Fruit fly (Drosophila melanogaster) whole organism, embryonic: Measurements from ENCODE around the gene sni.

Source experiments
- Atf6 ChIP-seq: fragments of 200-800 bp; sonication (Bioruptor generic); IDR thresholded peaks from 2 replicates; pipeline ENCODE4 v1.3.6; 2022; ENCODE audit warnings: missing biosample characterization, missing genetic modification characterization
- Bdp1 ChIP-seq: fragments of 200-800 bp; sonication (Bioruptor generic); optimal IDR thresholded peaks from 3 replicates; lab custom pipeline; 2016; ENCODE audit warnings: missing biosample characterization, missing genetic modification characterization
- Bgb ChIP-seq: fragments of 200-800 bp; sonication (Bioruptor generic); IDR thresholded peaks from 2 replicates; pipeline ENCODE4 v1.3.6; 2022; ENCODE audit warnings: missing biosample characterization, missing genetic modification characterization; ENCODE audit not compliant: partially characterized antibody
- CG10959 ChIP-seq: fragments of 200-800 bp; sonication (Bioruptor generic); IDR thresholded peaks from 2 replicates; pipeline ENCODE4 v1.3.6; 2022; ENCODE audit warnings: missing biosample characterization, missing genetic modification characterization
- CG11560 ChIP-seq: fragments of 200-800 bp; sonication (Bioruptor generic); IDR thresholded peaks from 3 replicates; pipeline ENCODE4 v1.3.6; 2022; ENCODE audit warnings: missing biosample characterization, missing genetic modification characterization
- CG11696 ChIP-seq: fragments of 200-800 bp; sonication (Bioruptor generic); IDR thresholded peaks from 2 replicates; pipeline ENCODE4 v1.3.6; 2022; ENCODE audit warnings: missing biosample characterization, missing genetic modification characterization
- CG12155 ChIP-seq: fragments of 200-800 bp; sonication (Bioruptor generic); optimal IDR thresholded peaks from 3 replicates; lab custom pipeline; 2016; ENCODE audit warnings: missing biosample characterization, missing genetic modification characterization
- CG13624 ChIP-seq: fragments of 200-800 bp; sonication (Bioruptor generic); optimal IDR thresholded peaks from 2 replicates; lab custom pipeline; 2016; ENCODE audit warnings: missing biosample characterization, missing genetic modification characterization
- CG14441 ChIP-seq: fragments of 200-800 bp; sonication (Bioruptor generic); IDR thresholded peaks from 2 replicates; pipeline ENCODE4 v1.3.6; 2022; ENCODE audit warnings: missing biosample characterization, missing genetic modification characterization
- CG14667 ChIP-seq: fragments of 200-800 bp; sonication (Bioruptor generic); IDR thresholded peaks from 2 replicates; pipeline ENCODE4 v1.3.6; 2022; ENCODE audit warnings: missing biosample characterization, missing genetic modification characterization
- CG1602 ChIP-seq: fragments of 200-800 bp; sonication (Bioruptor generic); optimal IDR thresholded peaks from 3 replicates; lab custom pipeline; 2016; ENCODE audit warnings: missing biosample characterization, missing genetic modification characterization
- CG17912 ChIP-seq: fragments of 200-800 bp; sonication (Bioruptor generic); optimal IDR thresholded peaks from 2 replicates; lab custom pipeline; 2018; ENCODE audit warnings: missing biosample characterization, mild to moderate bottlenecking, missing genetic modification characterization
- CG2129 ChIP-seq: fragments of 200-800 bp; sonication (Bioruptor generic); IDR thresholded peaks from 2 replicates; pipeline ENCODE4 v1.3.6; 2022; ENCODE audit warnings: missing biosample characterization, missing genetic modification characterization; ENCODE audit not compliant: partially characterized antibody
- CG2875 ChIP-seq: fragments of 200-800 bp; sonication (Bioruptor generic); optimal IDR thresholded peaks from 2 replicates; lab custom pipeline; 2017; ENCODE audit warnings: missing biosample characterization, mild to moderate bottlenecking, missing genetic modification characterization, missing genetic modification reagents
- CG30403 ChIP-seq: fragments of 200-800 bp; sonication (Bioruptor generic); optimal IDR thresholded peaks from 3 replicates; lab custom pipeline; 2016; ENCODE audit warnings: missing biosample characterization, missing genetic modification characterization
- CG30431 ChIP-seq: fragments of 200-800 bp; sonication (Bioruptor generic); optimal IDR thresholded peaks from 2 replicates; lab custom pipeline; 2017; ENCODE audit warnings: missing biosample characterization, missing genetic modification characterization
- CG3995 ChIP-seq: fragments of 200-800 bp; sonication (Bioruptor generic); optimal IDR thresholded peaks from 3 replicates; lab custom pipeline; 2016; ENCODE audit warnings: missing biosample characterization, missing genetic modification characterization
- CG5180 ChIP-seq: fragments of 200-800 bp; sonication (Bioruptor generic); optimal IDR thresholded peaks from 3 replicates; lab custom pipeline; 2017; ENCODE audit warnings: missing biosample characterization, missing genetic modification characterization, mild to moderate bottlenecking, moderate library complexity, missing genetic modification reagents
- CG5245 ChIP-seq: fragments of 200-800 bp; sonication (Bioruptor generic); optimal IDR thresholded peaks from 3 replicates; lab custom pipeline; 2016; ENCODE audit warnings: missing biosample characterization, missing genetic modification characterization
- CG6175 ChIP-seq: fragments of 200-800 bp; sonication (Bioruptor generic); IDR thresholded peaks from 3 replicates; pipeline ENCODE4 v1.3.6; 2022; ENCODE audit warnings: missing biosample characterization, missing genetic modification characterization
- CG6683 ChIP-seq: fragments of 200-800 bp; sonication (Bioruptor generic); optimal IDR thresholded peaks from 2 replicates; lab custom pipeline; 2017; ENCODE audit warnings: missing biosample characterization, mild to moderate bottlenecking, missing genetic modification characterization, missing genetic modification reagents
- CG7928 ChIP-seq: fragments of 200-800 bp; sonication (Bioruptor generic); optimal IDR thresholded peaks from 2 replicates; lab custom pipeline; 2017; ENCODE audit warnings: missing biosample characterization, mild to moderate bottlenecking, missing genetic modification characterization
- CG9437 ChIP-seq: fragments of 200-800 bp; sonication (Bioruptor generic); optimal IDR thresholded peaks from 2 replicates; lab custom pipeline; 2018; ENCODE audit warnings: missing biosample characterization, mild to moderate bottlenecking, missing genetic modification characterization
- CoRest ChIP-seq: fragments of 200-800 bp; sonication (Bioruptor generic); optimal IDR thresholded peaks from 3 replicates; lab custom pipeline; 2018; ENCODE audit warnings: missing biosample characterization, mild to moderate bottlenecking, missing genetic modification characterization, moderate library complexity
- Dbx ChIP-seq: fragments of 200-800 bp; sonication (Bioruptor generic); IDR thresholded peaks from 3 replicates; pipeline ENCODE4 v1.3.6; 2022; ENCODE audit warnings: missing biosample characterization, missing genetic modification characterization
- Dip2 ChIP-seq: fragments of 200-800 bp; sonication (Bioruptor generic); IDR thresholded peaks from 2 replicates; pipeline ENCODE4 v1.3.6; 2022; ENCODE audit warnings: missing biosample characterization, missing genetic modification characterization
- Dll ChIP-seq: fragments of 200-800 bp; sonication (Bioruptor generic); IDR thresholded peaks from 4 replicates; pipeline ENCODE4 v1.3.6; 2022; ENCODE audit warnings: missing biosample characterization, missing genetic modification characterization; ENCODE audit not compliant: partially characterized antibody
- GATAe ChIP-seq: fragments of 200-800 bp; sonication (Bioruptor generic); conservative IDR thresholded peaks from 2 replicates; pipeline ENCODE4 v1.3.6; 2022; ENCODE audit warnings: missing biosample characterization, missing genetic modification characterization
- HLHmδ ChIP-seq: fragments of 200-800 bp; sonication (Bioruptor generic); optimal IDR thresholded peaks from 2 replicates; lab custom pipeline; 2018; ENCODE audit warnings: missing biosample characterization, mild to moderate bottlenecking, missing genetic modification characterization, moderate library complexity
- Lpt ChIP-seq: fragments of >200 bp; optimal IDR thresholded peaks from 2 replicates; lab custom pipeline; 2018; ENCODE audit warnings: missing biosample characterization, missing genetic modification characterization
- Sin3A ChIP-seq: fragments of >200 bp; optimal IDR thresholded peaks from 2 replicates; lab custom pipeline; 2018
- Sox100B ChIP-seq: fragments of 200-800 bp; sonication (Bioruptor generic); optimal IDR thresholded peaks from 3 replicates; lab custom pipeline; 2018; ENCODE audit warnings: missing biosample characterization, mild to moderate bottlenecking, missing genetic modification characterization
- Sox102F ChIP-seq: fragments of 200-800 bp; sonication (Bioruptor generic); optimal IDR thresholded peaks from 2 replicates; lab custom pipeline; 2018; ENCODE audit warnings: missing biosample characterization, mild to moderate bottlenecking, missing genetic modification characterization, moderate library complexity
- ap ChIP-seq: fragments of 200-800 bp; sonication (Bioruptor generic); IDR thresholded peaks from 2 replicates; pipeline ENCODE4 v1.3.6; 2022; ENCODE audit warnings: missing biosample characterization, missing genetic modification characterization
- caup ChIP-seq: fragments of 200-800 bp; sonication (Bioruptor generic); optimal IDR thresholded peaks from 3 replicates; lab custom pipeline; 2017; ENCODE audit warnings: missing biosample characterization, mild to moderate bottlenecking, missing genetic modification characterization, moderate library complexity; ENCODE audit not compliant: severe bottlenecking
- chinmo ChIP-seq: fragments of 200-800 bp; sonication (Bioruptor generic); IDR thresholded peaks from 4 replicates; pipeline ENCODE4 v1.3.6; 2022; ENCODE audit warnings: missing biosample characterization, missing genetic modification characterization; ENCODE audit not compliant: partially characterized antibody
- ci ChIP-seq: fragments of 200-800 bp; sonication (Bioruptor generic); IDR thresholded peaks from 3 replicates; pipeline ENCODE4 v1.3.6; 2022; ENCODE audit warnings: missing biosample characterization, missing genetic modification characterization
- disco-r ChIP-seq: fragments of 200-800 bp; sonication (Bioruptor generic); optimal IDR thresholded peaks from 2 replicates; lab custom pipeline; 2016; ENCODE audit warnings: missing biosample characterization, missing genetic modification characterization
- eyg ChIP-seq: fragments of 200-800 bp; sonication (Bioruptor generic); optimal IDR thresholded peaks from 3 replicates; lab custom pipeline; 2016; ENCODE audit warnings: missing biosample characterization, missing genetic modification characterization
- gfzf ChIP-seq: fragments of 200-800 bp; sonication (Bioruptor generic); optimal IDR thresholded peaks from 2 replicates; lab custom pipeline; 2016; ENCODE audit warnings: missing biosample characterization, mild to moderate bottlenecking, missing genetic modification characterization, moderate library complexity
- hkb ChIP-seq, 2 experiments: fragments of 200-800 bp in 1 of 2; fragments of >200 bp in 1 of 2; sonication (Bioruptor generic) in 1 of 2; IDR thresholded peaks in 1 of 2; optimal IDR thresholded peaks in 1 of 2; 2 replicates each; pipeline versions ENCODE4 v1.3.6 to Lab custom; 2017 to 2022; ENCODE audit warnings: missing biosample characterization in 1 of 2, missing genetic modification characterization in 1 of 2
- onecut ChIP-seq: fragments of 200-800 bp; sonication (Bioruptor generic); IDR thresholded peaks from 2 replicates; pipeline ENCODE4 v1.3.6; 2022; ENCODE audit warnings: missing biosample characterization, missing genetic modification characterization
- p53 ChIP-seq: fragments of 200-800 bp; sonication (Bioruptor generic); optimal IDR thresholded peaks from 2 replicates; lab custom pipeline; 2016; ENCODE audit warnings: missing biosample characterization, missing genetic modification characterization
- pfk ChIP-seq: fragments of 200-800 bp; sonication (Bioruptor generic); optimal IDR thresholded peaks from 2 replicates; lab custom pipeline; 2018; ENCODE audit warnings: missing biosample characterization, mild to moderate bottlenecking, missing genetic modification characterization, moderate library complexity
- run ChIP-seq: fragments of 200-800 bp; sonication (Bioruptor generic); optimal IDR thresholded peaks from 3 replicates; lab custom pipeline; 2018; ENCODE audit warnings: missing biosample characterization, mild to moderate bottlenecking, missing genetic modification characterization
- seq ChIP-seq: fragments of 200-800 bp; sonication (Bioruptor generic); IDR thresholded peaks from 2 replicates; pipeline ENCODE4 v1.3.6; 2022; ENCODE audit warnings: missing biosample characterization, missing genetic modification characterization
- slp2 ChIP-seq: fragments of 200-800 bp; sonication (Bioruptor generic); optimal IDR thresholded peaks from 2 replicates; lab custom pipeline; 2016; ENCODE audit warnings: missing biosample characterization, missing genetic modification characterization
- sna ChIP-seq: fragments of 200-800 bp; sonication (Bioruptor generic); IDR thresholded peaks from 2 replicates; pipeline ENCODE4 v1.3.6; 2022; ENCODE audit warnings: missing biosample characterization, missing genetic modification characterization; ENCODE audit not compliant: partially characterized antibody
- ssp ChIP-seq: fragments of 200-800 bp; sonication (Bioruptor generic); IDR thresholded peaks from 2 replicates; pipeline ENCODE4 v1.3.6; 2022; ENCODE audit warnings: missing biosample characterization, missing genetic modification characterization

The sni gene

DNA sequence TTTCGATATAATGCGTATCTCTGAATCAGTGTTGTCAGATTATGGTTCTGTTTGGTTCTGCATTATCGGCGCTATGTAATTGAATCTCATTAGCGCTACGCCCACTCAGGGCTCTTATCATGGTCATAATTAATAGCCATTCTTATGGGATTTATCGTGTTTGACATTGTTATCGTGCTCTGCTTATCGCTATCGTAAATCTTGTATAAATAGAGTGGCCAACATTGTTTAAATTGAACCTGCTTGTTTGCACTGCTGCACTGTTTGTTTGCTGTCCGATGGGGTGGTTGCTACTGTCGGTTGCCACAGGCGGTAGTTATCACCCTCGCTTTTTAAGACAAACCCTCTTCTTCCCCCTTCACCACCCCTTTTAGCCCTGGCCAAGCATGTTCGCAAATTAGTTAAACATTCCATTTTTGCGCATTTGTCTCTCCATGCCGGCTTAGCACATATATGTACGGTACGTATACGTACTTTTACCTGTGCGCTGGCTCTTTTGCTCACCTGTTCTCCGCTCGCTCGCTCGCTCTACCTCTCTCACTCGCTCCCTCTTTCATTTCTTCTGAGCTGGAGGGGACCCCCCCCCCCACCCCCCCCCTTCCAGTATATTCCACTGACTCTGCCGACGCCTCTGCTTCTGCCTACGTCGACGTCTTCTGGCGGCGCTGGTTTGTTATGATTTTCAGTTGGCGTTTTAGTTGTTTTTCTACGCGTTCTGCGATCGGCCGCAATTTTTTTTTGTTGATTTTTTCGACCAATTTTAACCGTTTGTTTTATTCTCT is 13.7 kb downstream of the sni start (continued):
- TF ChIP-seq CG12155 (GFP tag; lab: Kevin White, UChicago) (peak; percentile 7), CG5245 (no peak), CG14441 (GFP tag; lab: Robert Waterston, UW) (no peak), Sin3A (lab: Kevin White, UChicago) (no peak), Sox102F (GFP tag; lab: Kevin White, UChicago) (peak; percentile 33), CG6683 (GFP tag; lab: Kevin White, UChicago) (peak; percentile 55), ap (GFP tag; lab: Robert Waterston, UW) (no peak), Lpt (GFP tag; lab: Kevin White, UChicago) (no peak), CG30403 (GFP tag; lab: Kevin White, UChicago) (no peak), CG3995 (GFP tag; lab: Kevin White, UChicago) (peak; percentile 3), HLHmδ (GFP tag; lab: Kevin White, UChicago) (peak; percentile 79), Bgb (GFP tag; lab: Robert Waterston, UW) (no peak), CG17912 (GFP tag; lab: Kevin White, UChicago) (no peak), CG2129 (GFP tag; lab: Robert Waterston, UW) (no peak), sna (GFP tag; lab: Robert Waterston, UW) (no peak), CG11696 (GFP tag; lab: Robert Waterston, UW) (0 out of 2 replicates have a peak, but pooled peaks have one; percentile 8), pfk (GFP tag; lab: Kevin White, UChicago) (peak; percentile 23), Dip2 (GFP tag; lab: Robert Waterston, UW) (no peak), p53 (GFP tag; lab: Kevin White, UChicago) (peak; percentile 13), CG5180 (GFP tag; lab: Kevin White, UChicago) (peak; percentile 67), Bdp1 (GFP tag; lab: Kevin White, UChicago) (peak; percentile 33), disco-r (GFP tag; lab: Kevin White, UChicago) (peak; percentile 43), caup (GFP tag; lab: Kevin White, UChicago) (peak; percentile 55), gfzf (GFP tag; lab: Kevin White, UChicago) (no peak), CG6175 (GFP tag; lab: Robert Waterston, UW) (no peak), CoRest (peak; percentile 28), Atf6 (GFP tag; lab: Robert Waterston, UW) (peak; percentile 24; the same call in 1 of the 2 replicates), chinmo (0 out of 4 replicates have a peak, but pooled peaks have one; percentile 58), CG13624 (no peak), CG1602 (GFP tag; lab: Kevin White, UChicago) (peak; percentile 17), ci (GFP tag; lab: Robert Waterston, UW) (peak; percentile 75), CG30431 (peak; percentile 34), CG2875 (peak; percentile 78), CG14667 (no peak), Dbx (GFP tag; lab: Robert Waterston, UW) (no peak), run (tag; lab: Kevin White, UChicago) (peak; percentile 23), ssp (GFP tag; lab: Robert Waterston, UW) (no peak), onecut (GFP tag; lab: Robert Waterston, UW) (peak; percentile 67), Dll (GFP tag; lab: Robert Waterston, UW) (no peak), slp2 (GFP tag; lab: Kevin White, UChicago) (peak; percentile 8), CG7928 (GFP tag; lab: Kevin White, UChicago) (peak; percentile 31), CG10959 (GFP tag; lab: Robert Waterston, UW) (0 out of 2 replicates have a peak, but pooled peaks have one; percentile 35), hkb (optimal IDR thresholded peaks at IDR 0.05; lab: Kevin White, UChicago) (no peak), hkb (GFP tag; IDR thresholded peaks at IDR 0.05; lab: Robert Waterston, UW) (0 out of 2 replicates have a peak, but pooled peaks have one; percentile 22), eyg (GFP tag; lab: Kevin White, UChicago) (no peak), GATAe (GFP tag; lab: Robert Waterston, UW) (0 out of 2 replicates have a peak, but pooled peaks have one; percentile 19), CG9437 (GFP tag; lab: Kevin White, UChicago) (no peak), CG11560 (tag; lab: Robert Waterston, UW) (no peak), seq (GFP tag; lab: Robert Waterston, UW) (no peak), Sox100B (peak; percentile 64)
